Fruit fly (Drosophila melanogaster) whole organism, pupa: ENCODE results near the gene Or33c.

Source experiments
- CG10348 ChIP-seq: fragments of 200-800 bp; sonication (Bioruptor generic); IDR thresholded peaks from 2 replicates; pipeline ENCODE4 v1.3.6; 2022; ENCODE audit warnings: missing biosample characterization, missing genetic modification characterization
- CG12605 ChIP-seq: fragments of 200-800 bp; sonication (Bioruptor generic); IDR thresholded peaks from 2 replicates; pipeline ENCODE4 v1.3.6; 2022; ENCODE audit warnings: missing biosample characterization, missing genetic modification characterization
- CG13204 ChIP-seq: fragments of 200-800 bp; sonication (Bioruptor generic); optimal IDR thresholded peaks from 2 replicates; lab custom pipeline; 2018; ENCODE audit warnings: missing biosample characterization, mild to moderate bottlenecking, missing genetic modification characterization, moderate library complexity
- CG14655 ChIP-seq: fragments of 200-800 bp; sonication (Bioruptor generic); optimal IDR thresholded peaks from 3 replicates; lab custom pipeline; 2017; ENCODE audit warnings: mild to moderate bottlenecking, missing biosample characterization, missing genetic modification reagents, missing genetic modification characterization
- CG15710 ChIP-seq: fragments of 200-800 bp; sonication (Bioruptor generic); optimal IDR thresholded peaks from 2 replicates; lab custom pipeline; 2018; ENCODE audit warnings: missing biosample characterization, mild to moderate bottlenecking, missing genetic modification characterization, moderate library complexity
- CG17806 ChIP-seq: fragments of 200-800 bp; sonication (Bioruptor generic); optimal IDR thresholded peaks from 2 replicates; lab custom pipeline; 2018; ENCODE audit warnings: missing biosample characterization, mild to moderate bottlenecking, missing genetic modification characterization, moderate library complexity
- CG32121 ChIP-seq: fragments of 200-800 bp; sonication (Bioruptor generic); IDR thresholded peaks from 2 replicates; pipeline ENCODE4 v1.3.6; 2022; ENCODE audit warnings: missing biosample characterization, missing genetic modification characterization
- CG34367 ChIP-seq: fragments of 200-800 bp; sonication (Bioruptor generic); optimal IDR thresholded peaks from 2 replicates; lab custom pipeline; 2018; ENCODE audit warnings: missing biosample characterization, mild to moderate bottlenecking, missing genetic modification characterization
- CG4496 ChIP-seq: fragments of 200-800 bp; sonication (Bioruptor generic); IDR thresholded peaks from 3 replicates; pipeline ENCODE4 v1.3.6; 2022; ENCODE audit warnings: missing biosample characterization, missing genetic modification characterization
- CG8159 ChIP-seq: fragments of 200-800 bp; sonication (Bioruptor generic); optimal IDR thresholded peaks from 3 replicates; lab custom pipeline; 2018; ENCODE audit warnings: missing biosample characterization, mild to moderate bottlenecking, missing genetic modification characterization, moderate library complexity
- CG8301 ChIP-seq: fragments of 200-800 bp; sonication (Bioruptor generic); optimal IDR thresholded peaks from 2 replicates; lab custom pipeline; 2018; ENCODE audit warnings: missing biosample characterization, mild to moderate bottlenecking, missing genetic modification characterization
- CG9948 ChIP-seq: fragments of 200-800 bp; sonication (Bioruptor generic); optimal IDR thresholded peaks from 2 replicates; lab custom pipeline; 2018; ENCODE audit warnings: missing biosample characterization, mild to moderate bottlenecking, missing genetic modification characterization, moderate library complexity
- EcR ChIP-seq: fragments of 200-800 bp; sonication (Bioruptor generic); optimal IDR thresholded peaks from 3 replicates; lab custom pipeline; 2019; ENCODE audit warnings: missing biosample characterization, missing genetic modification characterization, mild to moderate bottlenecking, moderate library complexity, missing genetic modification reagents
- Ets98B ChIP-seq: fragments of 200-800 bp; sonication (Bioruptor generic); IDR thresholded peaks from 2 replicates; pipeline ENCODE4 v1.3.6; 2022; ENCODE audit warnings: missing biosample characterization, missing genetic modification characterization
- Pif1A ChIP-seq: fragments of 200-800 bp; sonication (Bioruptor generic); optimal IDR thresholded peaks from 3 replicates; lab custom pipeline; 2016; ENCODE audit warnings: missing biosample characterization, missing genetic modification characterization
- Pif1B ChIP-seq: fragments of 200-800 bp; sonication (Bioruptor generic); optimal IDR thresholded peaks from 3 replicates; lab custom pipeline; 2016; ENCODE audit warnings: missing biosample characterization, missing genetic modification characterization
- Snoo ChIP-seq: fragments of 200-800 bp; sonication (Bioruptor generic); optimal IDR thresholded peaks from 3 replicates; lab custom pipeline; 2017; ENCODE audit warnings: missing biosample characterization, mild to moderate bottlenecking, missing genetic modification characterization, inconsistent platforms
- fd96Ca ChIP-seq: fragments of 200-800 bp; sonication (Bioruptor generic); IDR thresholded peaks from 3 replicates; pipeline ENCODE4 v1.3.6; 2022; ENCODE audit warnings: missing biosample characterization, missing genetic modification characterization
- gl ChIP-seq: fragments of 200-800 bp; sonication (Bioruptor generic); optimal IDR thresholded peaks from 2 replicates; lab custom pipeline; 2018; ENCODE audit warnings: missing biosample characterization, mild to moderate bottlenecking, missing genetic modification characterization
- rn ChIP-seq: fragments of 200-800 bp; sonication (Bioruptor generic); IDR thresholded peaks from 2 replicates; pipeline ENCODE4 v1.3.6; 2022; ENCODE audit warnings: missing biosample characterization, missing genetic modification characterization

Gene Or33c

DNA sequence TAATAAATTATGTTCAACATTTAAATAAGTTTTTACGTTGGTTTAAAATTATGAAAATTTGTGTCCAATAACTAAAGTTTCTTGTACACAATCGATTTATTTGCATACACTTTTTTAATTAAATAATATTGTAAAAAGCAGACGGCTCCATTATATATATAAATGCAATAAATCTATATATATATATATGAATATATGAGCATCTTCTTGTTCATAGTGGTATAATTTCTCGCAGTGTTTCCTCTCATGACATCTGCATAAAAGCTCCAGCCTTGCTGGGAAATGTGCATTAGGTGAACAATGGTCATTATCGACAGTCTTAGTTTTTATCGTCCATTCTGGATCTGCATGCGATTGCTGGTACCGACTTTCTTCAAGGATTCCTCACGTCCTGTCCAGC lies at the start of gene Or33c:
Gene Or33c, plus strand, starts transcription at position 301 of the 400 bp plus-strand sequence.
- no peak for TF ChIP-seq CG13204
- TF ChIP-seq Pif1A, result no peak
- no peak for TF ChIP-seq CG32121
- no peak for TF ChIP-seq EcR (GFP tag; lab: Kevin White, UChicago)
- TF ChIP-seq CG8301 (tag; lab: Kevin White, UChicago), result no peak
- no peak for TF ChIP-seq Ets98B
- no peak for TF ChIP-seq CG34367
- TF ChIP-seq CG14655 (GFP tag; lab: Kevin White, UChicago), result no peak
- TF ChIP-seq gl (tag; lab: Kevin White, UChicago), result no peak
- TF ChIP-seq fd96Ca (GFP tag; lab: Robert Waterston, UW), result no peak
- TF ChIP-seq CG9948 (tag; lab: Kevin White, UChicago), result no peak
- TF ChIP-seq CG8159 (tag; lab: Kevin White, UChicago), result no peak
- no peak for TF ChIP-seq Snoo (tag; lab: Kevin White, UChicago)
- TF ChIP-seq CG17806, result no peak
- TF ChIP-seq CG4496 (GFP tag; lab: Robert Waterston, UW), result no peak
- TF ChIP-seq CG12605 (GFP tag; lab: Robert Waterston, UW), result no peak
- TF ChIP-seq CG10348, result no peak
- TF ChIP-seq CG15710 (tag; lab: Kevin White, UChicago), result no peak

DNA sequence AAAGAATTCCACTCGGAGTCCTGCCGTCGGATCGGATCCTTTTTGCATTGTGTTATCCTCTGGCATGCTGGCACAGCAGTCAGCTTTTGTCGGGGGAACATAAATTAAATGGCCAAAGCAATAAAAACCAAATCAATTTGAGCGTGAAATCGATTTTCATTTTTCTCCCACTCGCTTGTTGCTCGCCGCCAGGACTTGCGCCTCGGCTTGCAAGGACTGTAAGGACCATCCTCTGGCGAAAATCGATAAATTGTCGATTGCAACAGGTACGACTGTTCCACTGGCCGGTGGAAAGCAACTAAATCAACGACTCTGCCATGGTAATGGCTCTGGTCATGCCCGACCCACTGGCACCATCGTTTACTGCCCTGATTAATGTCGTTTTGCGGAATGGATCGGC lies 44.5 kb upstream of the Or33c start:
- TF ChIP-seq Pif1B (GFP tag; lab: Kevin White, UChicago) (no peak), CG15710 (tag; lab: Kevin White, UChicago) (no peak), CG17806 (no peak), fd96Ca (GFP tag; lab: Robert Waterston, UW) (no peak), Snoo (tag; lab: Kevin White, UChicago) (no peak), CG32121 (no peak), CG8301 (tag; lab: Kevin White, UChicago) (no peak), CG34367 (no peak), CG4496 (GFP tag; lab: Robert Waterston, UW) (no peak), CG14655 (GFP tag; lab: Kevin White, UChicago) (no peak)
- TF ChIP-seq, all 21 proteins: peak for 0

DNA sequence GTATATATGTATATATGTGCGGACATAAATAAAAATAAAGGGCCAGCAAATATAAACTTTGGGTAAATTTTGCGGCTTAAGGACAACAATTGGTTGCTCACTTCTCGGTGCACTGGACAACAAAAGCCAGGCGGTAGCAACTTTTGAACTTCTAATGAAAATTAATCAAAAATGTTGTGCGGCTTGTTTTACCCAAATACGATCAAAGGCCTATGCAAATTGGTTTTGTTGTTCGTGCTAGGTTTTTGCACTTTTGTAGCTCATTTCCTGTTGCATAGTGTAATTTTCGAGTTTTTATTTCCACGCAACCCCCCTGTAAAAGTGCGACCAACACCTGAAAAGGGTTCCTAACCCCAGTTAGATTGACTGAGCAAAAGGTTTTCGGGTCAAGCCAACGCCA lies 35.3 kb upstream of the Or33c start:
- TF ChIP-seq CG4496 (GFP tag; lab: Robert Waterston, UW) (no peak), rn (GFP tag; lab: Robert Waterston, UW) (no peak), Snoo (tag; lab: Kevin White, UChicago) (no peak), CG15710 (tag; lab: Kevin White, UChicago) (no peak)

DNA sequence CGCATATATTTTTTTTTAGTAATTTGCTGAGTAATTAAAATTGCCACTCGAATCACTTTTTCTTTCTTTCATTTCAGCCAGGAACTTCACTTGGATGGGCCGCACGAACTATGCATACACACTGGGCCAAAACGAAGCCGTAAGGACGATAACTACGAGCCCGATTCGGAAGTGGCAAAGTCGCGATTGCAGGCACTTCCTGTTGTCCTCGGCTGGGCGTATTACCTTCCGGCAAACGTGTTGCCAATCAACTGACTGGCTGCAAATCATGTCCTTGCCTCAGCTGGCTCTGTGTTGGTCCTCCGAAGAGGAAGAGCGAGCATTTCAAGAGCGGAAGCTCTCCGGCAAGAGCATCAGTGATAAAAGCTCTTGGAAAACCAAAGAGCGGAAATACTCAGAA lies 34.4 kb upstream of the Or33c start:
- no peak for TF ChIP-seq CG14655 (GFP tag; lab: Kevin White, UChicago)

DNA sequence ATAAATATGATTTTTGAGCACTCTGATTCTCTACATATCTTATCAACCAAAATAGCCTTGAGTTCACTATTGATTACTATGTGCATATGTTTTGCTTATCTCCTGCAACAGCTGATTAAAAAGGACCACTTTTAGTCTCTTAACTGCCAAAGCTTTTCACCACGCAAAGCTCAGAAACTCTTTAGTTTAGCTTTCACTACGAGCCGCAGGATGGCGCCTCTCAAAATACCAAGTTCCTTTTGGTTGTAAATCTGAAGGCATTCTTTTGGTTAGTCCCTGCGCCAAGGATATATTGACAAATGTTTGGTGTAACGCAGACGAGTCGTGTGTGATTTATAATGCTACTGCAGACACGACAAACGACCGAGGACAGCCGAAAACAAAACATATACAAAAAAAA lies 33.6 kb upstream of the Or33c start:
- TF ChIP-seq CG15710 (tag; lab: Kevin White, UChicago), result no peak

DNA sequence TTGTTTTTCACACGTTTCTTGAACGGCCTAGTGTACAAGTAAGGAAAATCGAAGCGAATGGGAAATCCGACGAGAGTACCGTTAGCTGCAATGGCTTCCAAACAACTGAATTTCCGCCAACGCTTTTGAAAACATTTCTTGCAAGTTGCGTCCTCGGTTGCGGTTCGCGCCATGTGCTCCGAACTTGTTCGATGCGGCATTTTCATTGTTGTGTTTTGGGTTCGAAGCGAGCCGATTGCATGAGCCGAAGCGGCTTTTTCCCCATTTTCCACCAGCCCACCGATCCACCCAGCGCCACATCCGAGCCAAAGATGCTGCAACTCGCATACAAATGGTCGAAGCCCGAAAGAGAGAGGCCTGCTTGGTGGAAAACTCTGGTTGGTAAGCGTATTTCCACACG lies 9.3 kb upstream of the Or33c start, which contains the start of gene Pde1c:
Gene Pde1c, minus strand, starts transcription at position 109 of the 400 bp plus-strand sequence.
- TF ChIP-seq Ets98B, result no peak

DNA sequence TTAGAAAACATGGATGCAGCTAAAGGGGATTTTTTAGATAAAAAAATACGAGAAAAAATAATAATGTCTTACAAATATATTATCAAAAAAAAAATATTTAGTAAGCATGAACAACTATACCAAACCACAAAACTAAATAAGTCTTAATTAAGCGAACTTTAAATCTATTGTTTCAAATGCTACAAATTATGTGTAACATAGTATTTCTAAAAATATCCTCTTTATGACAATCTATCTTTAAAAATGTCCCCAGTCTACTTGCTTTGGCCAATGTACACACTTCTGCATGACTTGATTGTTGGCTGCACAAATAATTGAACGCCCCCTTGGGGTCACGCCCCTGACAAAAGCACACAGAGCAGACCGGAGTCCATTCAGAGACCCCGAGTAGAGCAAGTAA lies 6.2 kb upstream of the Or33c start:
- peak; percentile 5 for TF ChIP-seq CG14655 (GFP tag; lab: Kevin White, UChicago)
- TF ChIP-seq Pif1A, result no peak
- TF ChIP-seq EcR (GFP tag; lab: Kevin White, UChicago), result no peak
- peak; percentile 10; the same call in 1 of the 2 replicates for TF ChIP-seq rn (GFP tag; lab: Robert Waterston, UW)

DNA sequence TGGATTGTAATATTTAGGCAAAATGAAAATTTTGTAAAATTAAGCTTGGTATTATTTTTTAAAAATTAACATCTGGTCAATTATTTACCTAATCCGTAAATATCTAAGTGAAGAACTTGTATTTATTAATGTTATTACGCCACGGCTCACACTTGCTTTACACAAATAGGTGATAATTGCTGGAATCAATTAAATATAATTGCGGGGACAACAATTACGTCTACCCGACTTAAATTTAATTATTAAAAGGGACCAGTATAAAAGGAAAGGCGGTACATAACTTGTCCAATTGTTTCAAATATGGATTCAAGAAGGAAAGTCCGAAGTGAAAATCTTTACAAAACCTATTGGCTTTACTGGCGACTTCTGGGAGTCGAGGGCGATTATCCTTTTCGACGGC lies 3.6 kb upstream of the Or33c start, which contains the start of gene Or33a:
Gene Or33a, plus strand, starts transcription at position 301 of the 400 bp plus-strand sequence.
- TF ChIP-seq gl (tag; lab: Kevin White, UChicago) (no peak), CG15710 (tag; lab: Kevin White, UChicago) (no peak), CG32121 (no peak), Pif1B (GFP tag; lab: Kevin White, UChicago) (no peak), fd96Ca (GFP tag; lab: Robert Waterston, UW) (no peak), CG4496 (GFP tag; lab: Robert Waterston, UW) (no peak), Ets98B (no peak), CG8159 (tag; lab: Kevin White, UChicago) (no peak), CG10348 (no peak), CG9948 (tag; lab: Kevin White, UChicago) (no peak), CG13204 (no peak), CG34367 (no peak), CG8301 (tag; lab: Kevin White, UChicago) (no peak), CG14655 (GFP tag; lab: Kevin White, UChicago) (no peak)
